Fruit fly (Drosophila melanogaster): ENCODE measurements around the gene ear.

The ear gene

dm6 chr3R:15347822-15348221 is 27.3 kb downstream of the ear start, which contains the start of the genes CG42726 and CG42727 (continued):
- no peak for TF ChIP-seq Met (GFP tag; optimal IDR thresholded peaks at IDR 0.05)
- TF ChIP-seq CG31627 (GFP tag; optimal IDR thresholded peaks at IDR 0.05) = peak; percentile 42
- TF ChIP-seq Eip78C (GFP tag) = peak; percentile 87
- 0 out of 2 replicates have a peak, but pooled peaks have one; percentile 27 for TF ChIP-seq CG11294 (GFP tag; IDR thresholded peaks at IDR 0.05)
- no peak for TF ChIP-seq pdm3 (GFP tag; optimal IDR thresholded peaks at IDR 0.05)
- no peak for TF ChIP-seq vri (GFP tag; optimal IDR thresholded peaks at IDR 0.05)
- TF ChIP-seq Lpt (GFP tag; optimal IDR thresholded peaks at IDR 0.05) = no peak

- TF ChIP-seq esn (GFP tag; optimal IDR thresholded peaks at IDR 0.05) (peak; percentile 54), Sox14 (GFP tag; optimal IDR thresholded peaks at IDR 0.05) (peak; percentile 44), CG15336 (GFP tag; IDR thresholded peaks at IDR 0.05) (peak; percentile 29; the same call in 1 of the 2 replicates), CG10631 (GFP tag; optimal IDR thresholded peaks at IDR 0.05) (peak; percentile 47), Eip93F (GFP tag; optimal IDR thresholded peaks at IDR 0.05) (no peak), CG3032 (tag; optimal IDR thresholded peaks at IDR 0.05) (peak; percentile 54), fd59A (GFP tag; optimal IDR thresholded peaks at IDR 0.05) (no peak), CG8632 (GFP tag; optimal IDR thresholded peaks at IDR 0.05) (no peak), lz (GFP tag; optimal IDR thresholded peaks at IDR 0.05) (peak; percentile 8), topi (GFP tag; optimal IDR thresholded peaks at IDR 0.05) (peak; percentile 25), Eip78C (GFP tag) (peak; percentile 75), CG10669 (GFP tag; optimal IDR thresholded peaks at IDR 0.05) (peak; percentile 30), CG11902 (GFP tag; optimal IDR thresholded peaks at IDR 0.05) (no peak), Ets96B (tag; optimal IDR thresholded peaks at IDR 0.05) (peak; percentile 35), CG8319 (GFP tag; optimal IDR thresholded peaks at IDR 0.05) (no peak), CG31627 (GFP tag; optimal IDR thresholded peaks at IDR 0.05) (peak; percentile 10), CG34406 (GFP tag; optimal IDR thresholded peaks at IDR 0.05) (peak; percentile 24), CG6792 (GFP tag; optimal IDR thresholded peaks at IDR 0.05) (no peak), fkh (GFP tag; optimal IDR thresholded peaks at IDR 0.05) (peak; percentile 96), cyc (GFP tag; optimal IDR thresholded peaks at IDR 0.05) (peak; percentile 36), Gug (GFP tag; IDR thresholded peaks at IDR 0.05) (no peak), Sox15 (GFP tag; optimal IDR thresholded peaks at IDR 0.05) (no peak), dsx (GFP tag; optimal IDR thresholded peaks at IDR 0.05; ENCODE audit: poor library complexity, severe bottlenecking) (peak; percentile 7)
These were observed 30.5 kb downstream of the ear start, which contains the start of the genes Trs33 and Tmtc4 for dm6 chr3R:15350993-15351426. Gene Trs33, minus strand, starts transcription at chr3R:15350995. Gene Tmtc4, plus strand, starts transcription at chr3R:15351225.

dm6 chr3R:15354019-15354418 is 33.5 kb downstream of the ear start:
- TF ChIP-seq CG8119 (GFP tag; IDR thresholded peaks at IDR 0.05) = no peak
- TF ChIP-seq fkh (GFP tag; optimal IDR thresholded peaks at IDR 0.05) = peak; percentile 93

dm6 chr3R:15356152-15356551 is 35.6 kb downstream of the ear start:
- TF ChIP-seq topi (GFP tag; optimal IDR thresholded peaks at IDR 0.05) (no peak), Blimp-1 (GFP tag; optimal IDR thresholded peaks at IDR 0.05) (no peak), esn (GFP tag; optimal IDR thresholded peaks at IDR 0.05) (no peak), Hr39 (GFP tag; optimal IDR thresholded peaks at IDR 0.05) (no peak), dsx (GFP tag; optimal IDR thresholded peaks at IDR 0.05; ENCODE audit: poor library complexity, severe bottlenecking) (no peak)

- TF ChIP-seq Lpt (GFP tag; optimal IDR thresholded peaks at IDR 0.05) (no peak), CG6276 (GFP tag; optimal IDR thresholded peaks at IDR 0.05) (no peak), topi (GFP tag; optimal IDR thresholded peaks at IDR 0.05) (peak; percentile 62), achi (GFP tag; optimal IDR thresholded peaks at IDR 0.05) (no peak), CG6808 (GFP tag; optimal IDR thresholded peaks at IDR 0.05) (no peak), CG34406 (GFP tag; optimal IDR thresholded peaks at IDR 0.05) (peak; percentile 72), lz (GFP tag; optimal IDR thresholded peaks at IDR 0.05) (peak; percentile 74), CG11762 (GFP tag; optimal IDR thresholded peaks at IDR 0.05; ENCODE audit: insufficient read depth) (peak; percentile 75), fd85E (GFP tag; optimal IDR thresholded peaks at IDR 0.05) (no peak), Met (GFP tag; optimal IDR thresholded peaks at IDR 0.05) (no peak), CG6854 (GFP tag; optimal IDR thresholded peaks at IDR 0.05) (peak; percentile 80), CG8319 (GFP tag; optimal IDR thresholded peaks at IDR 0.05) (peak; percentile 70), Blimp-1 (GFP tag; optimal IDR thresholded peaks at IDR 0.05) (peak; percentile 73), cyc (GFP tag; optimal IDR thresholded peaks at IDR 0.05) (peak; percentile 83), OdsH (GFP tag; optimal IDR thresholded peaks at IDR 0.05) (no peak), CG8632 (GFP tag; optimal IDR thresholded peaks at IDR 0.05) (peak; percentile 73), salr (GFP tag; optimal IDR thresholded peaks at IDR 0.05) (peak in 1 of 2 experiments; percentile 62), Sox102F (GFP tag; optimal IDR thresholded peaks at IDR 0.05) (no peak), spab (GFP tag; optimal IDR thresholded peaks at IDR 0.05) (no peak), esn (GFP tag; optimal IDR thresholded peaks at IDR 0.05) (peak; percentile 79)
These were observed 36.3 kb downstream of the ear start, which contains the start of the genes Atg4b and Hibch for dm6 chr3R:15356645-15357431. Gene Atg4b, minus strand, starts transcription at chr3R:15356924. Gene Hibch, plus strand, starts transcription at chr3R:15357229.
